Fruit fly (Drosophila melanogaster) whole organism, embryonic: Measurements from ENCODE around the gene BORCS5.

Source experiments
- Adf1 ChIP-seq: fragments of 200-800 bp; sonication (Bioruptor generic); IDR thresholded peaks from 2 replicates; pipeline ENCODE4 v1.3.6; 2022; ENCODE audit warnings: missing biosample characterization, missing genetic modification characterization
- Bgb ChIP-seq: fragments of 200-800 bp; sonication (Bioruptor generic); IDR thresholded peaks from 2 replicates; pipeline ENCODE4 v1.3.6; 2022; ENCODE audit warnings: missing biosample characterization, missing genetic modification characterization; ENCODE audit not compliant: partially characterized antibody
- CG10462 ChIP-seq: fragments of 200-800 bp; sonication (Bioruptor generic); optimal IDR thresholded peaks from 2 replicates; lab custom pipeline; 2016; ENCODE audit warnings: missing biosample characterization, missing genetic modification characterization
- CG12942 ChIP-seq: fragments of 200-800 bp; sonication (Bioruptor generic); optimal IDR thresholded peaks from 3 replicates; lab custom pipeline; 2016; ENCODE audit warnings: missing biosample characterization, missing genetic modification characterization
- CG13287 ChIP-seq: fragments of 200-800 bp; sonication (Bioruptor generic); IDR thresholded peaks from 2 replicates; pipeline ENCODE4 v1.3.6; 2022; ENCODE audit warnings: missing biosample characterization, missing genetic modification characterization; ENCODE audit not compliant: partially characterized antibody
- CG13894 ChIP-seq: fragments of 200-800 bp; sonication (Bioruptor generic); optimal IDR thresholded peaks from 3 replicates; lab custom pipeline; 2018; ENCODE audit warnings: missing biosample characterization, mild to moderate bottlenecking, missing genetic modification characterization, moderate library complexity
- CG15514 ChIP-seq: fragments of 200-800 bp; sonication (Bioruptor generic); optimal IDR thresholded peaks from 3 replicates; lab custom pipeline; 2017; ENCODE audit warnings: missing biosample characterization, missing genetic modification characterization, mild to moderate bottlenecking, moderate library complexity, missing genetic modification reagents
- CG31365 ChIP-seq: fragments of 200-800 bp; sonication (Bioruptor generic); optimal IDR thresholded peaks from 2 replicates; lab custom pipeline; 2018; ENCODE audit warnings: missing biosample characterization, mild to moderate bottlenecking, missing genetic modification characterization
- CG3163 ChIP-seq: fragments of 200-800 bp; sonication (Bioruptor generic); optimal IDR thresholded peaks from 3 replicates; lab custom pipeline; 2016; ENCODE audit warnings: missing biosample characterization, missing genetic modification characterization
- CG32532 ChIP-seq: fragments of 200-800 bp; sonication (Bioruptor generic); IDR thresholded peaks from 2 replicates; pipeline ENCODE4 v1.3.6; 2022; ENCODE audit warnings: missing biosample characterization, missing genetic modification characterization
- CG3726 ChIP-seq: fragments of 200-800 bp; sonication (Bioruptor generic); IDR thresholded peaks from 3 replicates; pipeline ENCODE4, ENCODE4 v1.3.6; 2022; ENCODE audit warnings: missing biosample characterization, missing genetic modification characterization
- CG4360 ChIP-seq: fragments of 200-800 bp; sonication (Bioruptor generic); IDR thresholded peaks from 2 replicates; pipeline ENCODE4 v1.3.6; 2022; ENCODE audit warnings: missing biosample characterization, missing genetic modification characterization
- CG5180 ChIP-seq: fragments of 200-800 bp; sonication (Bioruptor generic); optimal IDR thresholded peaks from 3 replicates; lab custom pipeline; 2017; ENCODE audit warnings: missing biosample characterization, missing genetic modification characterization, mild to moderate bottlenecking, moderate library complexity, missing genetic modification reagents
- CG7271 ChIP-seq: fragments of 200-800 bp; sonication (Bioruptor generic); optimal IDR thresholded peaks from 2 replicates; lab custom pipeline; 2018; ENCODE audit warnings: missing biosample characterization, mild to moderate bottlenecking, missing genetic modification characterization, moderate library complexity
- CG8924 ChIP-seq: fragments of 200-800 bp; optimal IDR thresholded peaks from 3 replicates; lab custom pipeline; 2019; ENCODE audit warnings: missing biosample characterization, mild to moderate bottlenecking, missing genetic modification characterization, moderate library complexity
- Dbx ChIP-seq: fragments of 200-800 bp; sonication (Bioruptor generic); IDR thresholded peaks from 3 replicates; pipeline ENCODE4 v1.3.6; 2022; ENCODE audit warnings: missing biosample characterization, missing genetic modification characterization
- Dll ChIP-seq: fragments of 200-800 bp; sonication (Bioruptor generic); IDR thresholded peaks from 4 replicates; pipeline ENCODE4 v1.3.6; 2022; ENCODE audit warnings: missing biosample characterization, missing genetic modification characterization; ENCODE audit not compliant: partially characterized antibody
- Dref ChIP-seq: fragments of 200-800 bp; sonication (Bioruptor generic); IDR thresholded peaks from 2 replicates; pipeline ENCODE4 v1.3.6; 2022; ENCODE audit warnings: missing biosample characterization, missing genetic modification characterization
- E2f1 ChIP-seq: fragments of 200-800 bp; sonication (Bioruptor generic); IDR thresholded peaks from 2 replicates; pipeline ENCODE4 v1.3.6; 2022; ENCODE audit warnings: missing biosample characterization, missing genetic modification characterization
- Ets97D ChIP-seq: fragments of 200-800 bp; sonication (Bioruptor generic); optimal IDR thresholded peaks from 3 replicates; lab custom pipeline; 2016; ENCODE audit warnings: missing biosample characterization, missing genetic modification characterization
- GATAe ChIP-seq: fragments of 200-800 bp; sonication (Bioruptor generic); conservative IDR thresholded peaks from 2 replicates; pipeline ENCODE4 v1.3.6; 2022; ENCODE audit warnings: missing biosample characterization, missing genetic modification characterization
- H15 ChIP-seq: fragments of 200-800 bp; sonication (Bioruptor generic); IDR thresholded peaks from 3 replicates; pipeline ENCODE4 v1.3.6; 2022; ENCODE audit warnings: missing biosample characterization, missing genetic modification characterization
- HLHmδ ChIP-seq: fragments of 200-800 bp; sonication (Bioruptor generic); optimal IDR thresholded peaks from 2 replicates; lab custom pipeline; 2018; ENCODE audit warnings: missing biosample characterization, mild to moderate bottlenecking, missing genetic modification characterization, moderate library complexity
- Meics ChIP-seq: fragments of 200-800 bp; sonication (Bioruptor generic); optimal IDR thresholded peaks from 2 replicates; lab custom pipeline; 2017; ENCODE audit warnings: missing biosample characterization, mild to moderate bottlenecking, missing genetic modification characterization
- Pdp1 ChIP-seq, 2 experiments: fragments of 200-800 bp; sonication (Bioruptor generic); optimal IDR thresholded peaks; 3 replicates each; lab custom pipeline; 2016; ENCODE audit warnings: missing biosample characterization in 2 of 2, missing genetic modification characterization in 2 of 2, mild to moderate bottlenecking in 1 of 2, moderate library complexity in 1 of 2
- Scr ChIP-seq: fragments of 200-800 bp; sonication (Bioruptor generic); IDR thresholded peaks from 2 replicates; pipeline ENCODE4 v1.3.6; 2022; ENCODE audit warnings: missing biosample characterization, missing genetic modification characterization; ENCODE audit not compliant: partially characterized antibody
- aop ChIP-seq: fragments of 200-800 bp; sonication (Bioruptor generic); IDR thresholded peaks from 2 replicates; pipeline ENCODE4 v1.3.6; 2022; ENCODE audit warnings: missing biosample characterization, missing genetic modification characterization
- ase ChIP-seq: fragments of 200-800 bp; sonication (Bioruptor generic); IDR thresholded peaks from 3 replicates; pipeline ENCODE4 v1.3.6; 2022; ENCODE audit warnings: missing biosample characterization, missing genetic modification characterization
- btn ChIP-seq: fragments of 200-800 bp; sonication (Bioruptor generic); optimal IDR thresholded peaks from 2 replicates; lab custom pipeline; 2016; ENCODE audit warnings: missing biosample characterization, missing genetic modification characterization
- chn ChIP-seq: fragments of 200-800 bp; sonication (Bioruptor generic); optimal IDR thresholded peaks from 2 replicates; lab custom pipeline; 2016; ENCODE audit warnings: missing biosample characterization, missing genetic modification characterization
- crp ChIP-seq, 2 experiments: fragments of 200-800 bp; sonication (Bioruptor generic); optimal IDR thresholded peaks; 2 replicates in 1 of 2; 3 replicates in 1 of 2; lab custom pipeline; 2017; ENCODE audit warnings: missing biosample characterization in 2 of 2, missing genetic modification characterization in 2 of 2, mild to moderate bottlenecking in 1 of 2, moderate library complexity in 1 of 2
- dmrt11E ChIP-seq: fragments of 200-800 bp; sonication (Bioruptor generic); optimal IDR thresholded peaks from 3 replicates; lab custom pipeline; 2018; ENCODE audit warnings: missing biosample characterization, mild to moderate bottlenecking, missing genetic modification characterization, moderate library complexity
- exex ChIP-seq: fragments of 200-800 bp; sonication (Bioruptor generic); optimal IDR thresholded peaks from 4 replicates; lab custom pipeline; 2018; ENCODE audit warnings: missing biosample characterization, mild to moderate bottlenecking, missing genetic modification characterization, moderate library complexity
- fd64A ChIP-seq: fragments of 200-800 bp; sonication (Bioruptor generic); optimal IDR thresholded peaks from 3 replicates; lab custom pipeline; 2018; ENCODE audit warnings: missing biosample characterization, mild to moderate bottlenecking, missing genetic modification characterization
- fru ChIP-seq: fragments of >200 bp; optimal IDR thresholded peaks from 2 replicates; lab custom pipeline; 2017
- hb ChIP-seq: fragments of 200-800 bp; sonication (Bioruptor generic); IDR thresholded peaks from 3 replicates; pipeline ENCODE4 v1.3.6; 2022; ENCODE audit warnings: missing biosample characterization, missing genetic modification characterization; ENCODE audit not compliant: partially characterized antibody
- hkb ChIP-seq, 2 experiments: fragments of 200-800 bp in 1 of 2; fragments of >200 bp in 1 of 2; sonication (Bioruptor generic) in 1 of 2; IDR thresholded peaks in 1 of 2; optimal IDR thresholded peaks in 1 of 2; 2 replicates each; pipeline versions ENCODE4 v1.3.6 to Lab custom; 2017 to 2022; ENCODE audit warnings: missing biosample characterization in 1 of 2, missing genetic modification characterization in 1 of 2
- insv ChIP-seq, 2 experiments: fragments of 200-800 bp; sonication (Bioruptor generic); optimal IDR thresholded peaks; 3 replicates each; lab custom pipeline; 2016 to 2018; ENCODE audit warnings: missing biosample characterization in 2 of 2, missing genetic modification characterization in 2 of 2
- jigr1 ChIP-seq: fragments of 200-800 bp; sonication (Bioruptor generic); IDR thresholded peaks from 3 replicates; pipeline ENCODE4 v1.3.6; 2022; ENCODE audit warnings: missing biosample characterization, missing genetic modification characterization
- lola ChIP-seq, 3 experiments: fragments of >200 bp in 2 of 3; fragments of 200-800 bp in 1 of 3; sonication (Bioruptor generic) in 1 of 3; optimal IDR thresholded peaks; 2 replicates each; lab custom pipeline; 2017 to 2019; ENCODE audit warnings: missing biosample characterization in 3 of 3, missing genetic modification characterization in 3 of 3, mild to moderate bottlenecking in 1 of 3, moderate library complexity in 1 of 3
- nmo ChIP-seq: fragments of 200-800 bp; sonication (Bioruptor generic); optimal IDR thresholded peaks from 2 replicates; lab custom pipeline; 2018; ENCODE audit warnings: missing biosample characterization, mild to moderate bottlenecking, missing genetic modification characterization, moderate library complexity
- otp ChIP-seq: fragments of 200-800 bp; sonication (Bioruptor generic); IDR thresholded peaks from 3 replicates; pipeline ENCODE4, ENCODE4 v1.3.6; 2022; ENCODE audit warnings: missing biosample characterization, missing genetic modification characterization
- pho ChIP-seq: fragments of 200-800 bp; sonication (Bioruptor generic); optimal IDR thresholded peaks from 2 replicates; lab custom pipeline; 2016; ENCODE audit warnings: missing biosample characterization, missing genetic modification characterization
- sd ChIP-seq: fragments of 200-800 bp; sonication (Bioruptor generic); optimal IDR thresholded peaks from 3 replicates; lab custom pipeline; 2018; ENCODE audit warnings: missing biosample characterization, mild to moderate bottlenecking, missing genetic modification characterization, moderate library complexity
- slbo ChIP-seq: fragments of 200-800 bp; sonication (Bioruptor generic); IDR thresholded peaks from 2 replicates; pipeline ENCODE4 v1.3.6; 2022; ENCODE audit warnings: missing biosample characterization, missing genetic modification characterization
- tap ChIP-seq: fragments of 200-800 bp; optimal IDR thresholded peaks from 3 replicates; lab custom pipeline; 2019; ENCODE audit warnings: missing biosample characterization, mild to moderate bottlenecking, missing genetic modification characterization, moderate library complexity
- zf30C ChIP-seq: fragments of 200-800 bp; sonication (Bioruptor generic); optimal IDR thresholded peaks from 3 replicates; lab custom pipeline; 2018; ENCODE audit warnings: missing biosample characterization, mild to moderate bottlenecking, missing genetic modification characterization

BORCS5 gene

dm6 chrX:11857522-11858438, 14.8 kb downstream of the BORCS5 start (continued):
- TF ChIP-seq CG32532 (GFP tag; lab: Robert Waterston, UW): peak; percentile 84
- no peak for TF ChIP-seq exex
- TF ChIP-seq E2f1 (GFP tag; lab: Robert Waterston, UW): peak; percentile 70
- TF ChIP-seq crp (GFP tag; optimal IDR thresholded peaks at IDR 0.05; lab: Kevin White, UChicago): no peak
- no peak for TF ChIP-seq Bgb (GFP tag; lab: Robert Waterston, UW)
- no peak for TF ChIP-seq btn (GFP tag; lab: Kevin White, UChicago)
- no peak for TF ChIP-seq HLHmδ (GFP tag; lab: Kevin White, UChicago)
- TF ChIP-seq fd64A (GFP tag; lab: Kevin White, UChicago): peak; percentile 69
- TF ChIP-seq tap (tag; lab: Kevin White, UChicago): peak; percentile 69
- no peak for TF ChIP-seq hkb (optimal IDR thresholded peaks at IDR 0.05; lab: Kevin White, UChicago)
- peak; percentile 80 for TF ChIP-seq hkb (GFP tag; IDR thresholded peaks at IDR 0.05; lab: Robert Waterston, UW)
- TF ChIP-seq otp (GFP tag; lab: Robert Waterston, UW): peak; percentile 90
- TF ChIP-seq GATAe (GFP tag; lab: Robert Waterston, UW): peak; percentile 36; the same call in 1 of the 2 replicates
- TF ChIP-seq jigr1 (GFP tag; lab: Robert Waterston, UW): peak; percentile 75; the same call in 2 of the 3 replicates
- TF ChIP-seq chn: peak; percentile 52
- no peak for TF ChIP-seq Scr (GFP tag; lab: Robert Waterston, UW)
- peak; percentile 32 for TF ChIP-seq CG15514 (GFP tag; lab: Kevin White, UChicago)
- peak; percentile 37 for TF ChIP-seq CG5180
- TF ChIP-seq fru: no peak
- peak; percentile 89 for TF ChIP-seq ase (GFP tag; lab: Robert Waterston, UW)
- no peak for TF ChIP-seq CG13894
- TF ChIP-seq nmo (GFP tag; lab: Kevin White, UChicago): peak; percentile 90
- TF ChIP-seq CG8924: peak; percentile 74
- peak; percentile 63 for TF ChIP-seq slbo (GFP tag; lab: Robert Waterston, UW)
- no peak for TF ChIP-seq Dref (GFP tag; lab: Robert Waterston, UW)
- TF ChIP-seq Dbx (GFP tag; lab: Robert Waterston, UW): no peak
- TF ChIP-seq CG31365 (tag; lab: Kevin White, UChicago): peak; percentile 16
- peak; percentile 83 for TF ChIP-seq H15
- no peak for TF ChIP-seq CG13287 (GFP tag; lab: Robert Waterston, UW)
- TF ChIP-seq CG4360 (GFP tag; lab: Robert Waterston, UW): peak; percentile 45
- TF ChIP-seq CG7271 (tag; lab: Kevin White, UChicago): no peak
- TF ChIP-seq hb (GFP tag; lab: Robert Waterston, UW): no peak
- TF ChIP-seq pho (GFP tag; lab: Kevin White, UChicago): no peak
- no peak for TF ChIP-seq Dll
- TF ChIP-seq CG10462 (GFP tag; lab: Kevin White, UChicago): peak; percentile 34
- TF ChIP-seq Adf1 (GFP tag; lab: Robert Waterston, UW): no peak
- TF ChIP-seq zf30C (GFP tag; lab: Kevin White, UChicago): peak; percentile 58
- TF ChIP-seq sd (tag; lab: Kevin White, UChicago): no peak
- TF ChIP-seq lola (GFP tag; optimal IDR thresholded peaks at IDR 0.05; lab: Kevin White, UChicago): peak in 1 of 3 experiments; percentile 67
- TF ChIP-seq CG12942 (GFP tag; lab: Kevin White, UChicago): peak; percentile 46
- TF ChIP-seq Pdp1 (GFP tag; optimal IDR thresholded peaks at IDR 0.05; lab: Kevin White, UChicago): peak; percentile 81 to 82
- 0 out of 2 replicates have a peak, but pooled peaks have one; percentile 44 for TF ChIP-seq aop (GFP tag; lab: Robert Waterston, UW)
- TF ChIP-seq insv (GFP tag; optimal IDR thresholded peaks at IDR 0.05; lab: Kevin White, UChicago): no peak
- no peak for TF ChIP-seq CG3163 (GFP tag; lab: Kevin White, UChicago)
- TF ChIP-seq Ets97D (GFP tag; lab: Kevin White, UChicago): peak; percentile 52
- peak; percentile 74 for TF ChIP-seq dmrt11E (tag; lab: Kevin White, UChicago)
- peak; percentile 51 for TF ChIP-seq Meics (GFP tag; lab: Kevin White, UChicago)
- TF ChIP-seq CG3726: 0 out of 3 replicates have a peak, but pooled peaks have one; percentile 49
